Worm (Caenorhabditis elegans): Measurements from ENCODE around the gene fbxa-158.

The fbxa-158 gene

DNA sequence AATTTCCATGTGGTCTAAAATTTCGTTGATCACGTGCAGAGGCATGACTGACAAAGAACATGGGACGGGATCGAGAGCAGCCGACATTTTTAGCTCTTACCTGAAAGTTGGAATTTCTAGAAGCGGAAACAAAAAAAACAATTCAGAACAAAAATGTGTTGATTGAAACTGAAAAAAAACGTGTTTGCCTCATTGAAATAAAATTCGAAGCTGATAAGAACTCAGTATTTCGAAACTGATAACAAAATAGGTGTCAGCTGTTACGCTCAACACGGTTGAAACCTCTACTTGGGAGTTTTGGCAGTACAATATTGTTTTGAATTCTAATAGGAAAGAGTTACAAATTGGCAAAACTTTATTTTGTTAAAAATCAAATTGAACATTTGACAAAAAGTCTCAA, 12.2 kb downstream of the fbxa-158 start:
- TF ChIP-seq him-1 (tag; optimal IDR thresholded peaks at IDR 0.05) (no peak), dao-5 (tag; optimal IDR thresholded peaks at IDR 0.05) (no peak), W03F9.2 (tag; optimal IDR thresholded peaks at IDR 0.05) (no peak)

DNA sequence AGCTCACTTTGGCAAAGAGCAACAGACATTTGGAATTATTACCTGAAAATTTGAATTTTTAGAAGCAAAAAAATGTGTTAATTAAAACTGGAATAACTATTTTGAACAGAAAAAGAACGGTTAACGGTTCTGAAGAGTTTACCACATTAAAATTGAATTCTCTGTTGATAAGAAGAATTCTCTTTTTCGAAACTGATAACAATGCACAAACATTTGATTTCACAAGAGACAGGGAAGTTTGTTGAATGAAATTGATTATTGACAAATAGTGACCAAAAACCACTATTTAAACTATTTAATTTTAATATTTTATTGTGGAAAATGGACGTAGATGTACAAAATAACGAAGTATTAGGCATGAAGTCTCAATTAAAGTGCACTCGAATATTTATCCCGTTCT, 13.5 kb downstream of the fbxa-158 start:
- TF ChIP-seq him-1 (tag; optimal IDR thresholded peaks at IDR 0.05) (no peak), W03F9.2 (tag; optimal IDR thresholded peaks at IDR 0.05) (no peak), dao-5 (tag; optimal IDR thresholded peaks at IDR 0.05) (no peak)

ce11 chrII:1606079-1606478, 15.0 kb downstream of the fbxa-158 start, which contains the start of gene bath-33:
Gene bath-33 (minus strand): TSS chrII:1606179.
- no peak for TF ChIP-seq dao-5 (tag; optimal IDR thresholded peaks at IDR 0.05)
- no peak for TF ChIP-seq him-1 (tag; optimal IDR thresholded peaks at IDR 0.05)
- TF ChIP-seq W03F9.2 (tag; optimal IDR thresholded peaks at IDR 0.05), result no peak

DNA sequence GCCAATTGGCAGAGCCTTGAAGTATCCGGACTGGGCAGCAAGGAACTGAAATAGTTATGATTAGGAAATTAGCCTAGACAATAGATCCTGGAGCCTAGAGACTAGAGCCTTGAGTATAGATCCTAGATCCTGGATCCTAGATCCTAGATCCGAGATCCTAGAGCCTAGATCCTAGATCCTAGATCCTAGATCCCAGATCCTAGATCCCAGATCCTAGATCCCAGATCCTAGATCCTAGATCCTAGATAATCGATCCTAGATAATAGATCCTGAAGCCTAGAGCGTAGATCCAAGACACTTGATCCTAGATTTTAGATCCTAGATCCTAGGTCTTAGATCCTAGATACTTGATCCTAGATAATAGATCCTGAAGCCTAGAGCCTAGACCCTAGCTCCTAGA, 16.1 kb downstream of the fbxa-158 start:
- no peak for TF ChIP-seq dao-5 (tag; optimal IDR thresholded peaks at IDR 0.05)
- no peak for TF ChIP-seq him-1 (tag; optimal IDR thresholded peaks at IDR 0.05)
- no peak for TF ChIP-seq W03F9.2 (tag; optimal IDR thresholded peaks at IDR 0.05)

DNA sequence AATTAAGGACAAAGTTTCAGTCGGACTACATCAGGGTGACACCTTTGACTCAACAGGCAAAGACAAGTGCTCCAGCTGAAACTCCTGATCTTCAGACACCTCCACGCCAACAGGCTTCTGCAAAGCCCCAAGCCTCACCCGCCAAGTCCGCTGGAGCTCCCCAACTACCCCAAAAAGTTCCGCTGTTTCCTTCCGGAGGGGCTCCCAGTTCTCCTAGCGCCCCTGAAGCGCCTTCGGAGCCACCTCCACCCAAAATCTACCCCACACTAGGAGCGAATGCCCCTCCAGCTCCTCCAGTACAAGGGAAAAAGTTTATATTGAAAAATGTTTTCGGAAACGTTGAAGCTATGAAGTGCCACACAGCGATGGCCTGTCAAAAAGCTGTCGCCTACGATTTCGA, 18.0 kb downstream of the fbxa-158 start:
- no peak for TF ChIP-seq dao-5 (tag; optimal IDR thresholded peaks at IDR 0.05)

DNA sequence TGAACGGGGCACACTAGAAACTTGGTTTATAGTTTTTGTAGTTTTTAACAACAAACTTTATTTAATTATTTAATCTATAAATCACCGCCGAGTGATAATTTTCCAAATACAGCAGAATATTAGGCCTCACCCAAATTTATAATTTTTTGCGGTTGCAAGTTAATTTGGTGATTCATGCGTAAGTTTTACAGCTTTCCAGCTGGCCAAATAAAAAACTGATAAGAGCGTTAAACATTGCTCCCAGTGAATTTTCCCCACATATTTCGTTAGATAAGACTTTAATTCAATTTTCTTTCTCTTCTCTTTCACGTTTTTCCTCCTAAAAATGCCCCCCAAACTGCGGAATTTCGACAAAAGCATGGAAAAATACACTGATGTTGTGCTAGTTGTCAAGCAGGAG, 19.6 kb downstream of the fbxa-158 start, which contains the start of gene bath-47:
Gene bath-47, plus strand, starts transcription at position 305 of the 400 bp plus-strand sequence.
- TF ChIP-seq W03F9.2 (tag; optimal IDR thresholded peaks at IDR 0.05) (no peak), him-1 (tag; optimal IDR thresholded peaks at IDR 0.05) (no peak), dao-5 (tag; optimal IDR thresholded peaks at IDR 0.05) (no peak)

DNA sequence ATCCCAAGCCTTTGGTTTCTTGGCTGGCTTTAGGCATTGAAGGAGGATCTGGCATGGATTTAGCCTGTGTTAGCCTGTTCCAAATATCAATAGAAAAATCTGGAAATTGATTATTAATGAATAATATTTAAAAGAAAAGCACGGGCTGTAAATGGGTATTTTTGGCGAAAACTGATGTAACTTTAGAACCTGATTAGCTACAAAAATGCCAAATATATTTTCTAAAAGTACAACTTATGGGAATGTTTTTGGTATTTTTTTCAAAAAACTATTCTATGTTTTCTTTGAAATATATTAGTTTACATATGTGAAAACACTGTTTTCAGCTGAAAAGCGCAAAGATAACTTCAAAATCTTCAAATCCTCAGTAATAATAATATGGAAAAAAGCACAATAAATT, 20.4 kb downstream of the fbxa-158 start, which contains the start of gene bath-26:
Gene bath-26, minus strand, starts transcription at position 101 of the 400 bp plus-strand sequence.
- TF ChIP-seq dao-5 (tag; optimal IDR thresholded peaks at IDR 0.05) (no peak), W03F9.2 (tag; optimal IDR thresholded peaks at IDR 0.05) (no peak), him-1 (tag; optimal IDR thresholded peaks at IDR 0.05) (no peak)

DNA sequence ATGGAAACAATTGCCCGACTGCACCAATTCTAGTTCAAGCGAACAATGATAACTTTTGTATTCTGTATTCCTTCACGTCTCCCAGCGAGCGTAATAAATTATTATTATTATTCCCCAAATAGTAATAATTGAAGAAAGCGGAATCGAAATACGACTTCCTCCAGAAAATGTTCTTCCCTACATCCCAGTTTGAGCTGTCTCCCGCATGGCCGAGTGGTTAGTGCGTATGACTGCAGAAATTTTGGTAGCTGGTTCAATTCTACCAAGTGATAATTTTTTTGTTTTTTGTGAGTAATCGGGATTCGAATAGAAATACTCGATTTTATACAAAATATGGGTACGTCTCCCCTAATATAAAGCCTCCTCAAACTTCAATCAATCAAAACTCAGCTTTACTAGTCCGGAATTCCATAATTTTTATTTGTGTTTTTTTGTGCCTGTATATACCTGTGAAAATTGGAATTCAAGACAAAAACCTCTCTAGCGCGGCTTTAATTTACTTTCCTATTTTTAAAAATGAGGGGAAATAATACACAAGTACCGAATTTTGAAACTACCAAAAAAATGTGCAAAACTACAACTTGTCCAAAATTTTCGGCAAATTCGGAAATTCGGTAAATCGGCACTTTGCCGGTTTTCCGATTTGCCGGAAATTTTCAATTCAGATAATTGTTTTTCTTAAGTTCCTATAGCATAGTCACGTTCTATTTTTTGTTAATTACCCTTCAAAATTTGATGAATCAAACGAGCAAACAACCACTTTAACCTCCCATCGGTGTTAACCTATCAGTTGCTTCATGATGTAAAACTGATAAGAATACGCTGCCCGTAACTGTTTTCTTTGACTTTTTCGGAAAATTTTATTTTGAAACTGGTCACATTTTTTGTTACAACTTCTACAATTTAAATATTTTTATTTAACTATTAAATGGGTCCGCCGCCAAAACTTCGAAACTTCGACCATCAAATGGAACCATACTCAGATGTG, 23.7 kb downstream of the fbxa-158 start, which contains the start of gene bath-46:
Gene bath-46, plus strand, starts transcription at position 806 of the 988 bp plus-strand sequence.
- TF ChIP-seq him-1 (tag; optimal IDR thresholded peaks at IDR 0.05), result no peak
- no peak for TF ChIP-seq dao-5 (tag; optimal IDR thresholded peaks at IDR 0.05)
- no peak for TF ChIP-seq W03F9.2 (tag; optimal IDR thresholded peaks at IDR 0.05)

DNA sequence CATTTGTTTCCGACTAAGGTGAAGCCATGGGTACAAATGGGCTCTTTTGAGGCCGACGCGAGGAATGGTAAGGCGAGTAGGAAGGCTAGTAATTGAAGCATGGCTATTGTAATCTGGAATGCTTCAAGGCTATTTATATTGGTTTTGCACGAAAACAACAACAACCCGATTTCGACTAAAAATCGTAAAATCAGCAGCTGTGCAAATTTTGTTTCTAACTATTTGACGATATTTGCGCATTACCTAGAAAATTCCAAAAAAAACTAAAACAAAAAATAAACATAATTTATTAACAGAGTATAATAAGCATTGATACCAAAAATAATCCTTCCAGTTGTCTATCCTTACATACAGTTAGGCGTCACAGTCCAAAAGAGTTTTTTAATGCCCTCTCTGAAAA, 25.9 kb downstream of the fbxa-158 start, which contains the start of gene clec-20:
Gene clec-20, minus strand, starts transcription at position 101 of the 400 bp plus-strand sequence.
- TF ChIP-seq W03F9.2 (tag; optimal IDR thresholded peaks at IDR 0.05), result no peak
- no peak for TF ChIP-seq him-1 (tag; optimal IDR thresholded peaks at IDR 0.05)
- TF ChIP-seq dao-5 (tag; optimal IDR thresholded peaks at IDR 0.05), result no peak

DNA sequence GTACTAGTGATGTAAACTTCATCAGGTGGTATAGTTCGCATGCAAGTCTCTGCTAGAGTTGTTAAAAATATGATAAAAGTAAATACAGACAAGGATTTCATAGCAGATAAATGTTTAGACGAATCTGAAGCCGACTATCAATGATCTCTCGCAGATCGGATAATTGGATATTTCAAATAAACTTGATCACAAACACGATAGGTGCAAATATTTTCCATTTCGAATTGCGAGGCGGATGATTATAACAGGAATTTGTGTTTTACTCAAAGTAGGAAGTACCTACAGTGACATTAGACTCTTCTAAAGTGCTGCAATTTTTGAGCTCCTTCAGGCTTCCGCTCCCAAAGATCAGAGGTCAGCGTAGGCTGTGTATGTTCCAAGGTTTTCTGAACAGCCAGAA, 31.2 kb downstream of the fbxa-158 start, which contains the start of gene T07H3.7:
Gene T07H3.7, minus strand, starts transcription at position 101 of the 400 bp plus-strand sequence.
- no peak for TF ChIP-seq W03F9.2 (tag; optimal IDR thresholded peaks at IDR 0.05)
- TF ChIP-seq him-1 (tag; optimal IDR thresholded peaks at IDR 0.05), result no peak
- TF ChIP-seq dao-5 (tag; optimal IDR thresholded peaks at IDR 0.05), result no peak

DNA sequence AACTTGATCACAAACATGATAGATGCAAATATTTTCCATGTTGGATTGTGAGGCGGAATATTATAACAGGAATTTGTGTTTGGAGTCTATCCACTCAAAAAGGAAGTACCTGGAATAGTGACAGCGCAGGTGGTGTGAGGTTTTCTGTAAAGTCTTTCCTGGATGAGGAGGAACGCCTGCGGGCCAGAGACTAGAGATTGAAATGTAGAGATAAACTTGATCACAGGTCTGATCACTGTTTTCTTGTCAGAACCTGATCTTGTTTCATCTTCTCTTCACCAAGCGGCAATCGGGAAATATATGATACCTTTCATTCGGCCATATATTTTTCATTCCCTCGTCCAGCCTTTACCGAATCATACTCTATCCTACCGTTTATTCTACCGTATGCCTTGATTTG, 34.8 kb downstream of the fbxa-158 start, which contains the start of gene T07H3.8:
Gene T07H3.8, plus strand, starts transcription at position 301 of the 400 bp plus-strand sequence.
- TF ChIP-seq him-1 (tag; optimal IDR thresholded peaks at IDR 0.05) (no peak), W03F9.2 (tag; optimal IDR thresholded peaks at IDR 0.05) (no peak)

DNA sequence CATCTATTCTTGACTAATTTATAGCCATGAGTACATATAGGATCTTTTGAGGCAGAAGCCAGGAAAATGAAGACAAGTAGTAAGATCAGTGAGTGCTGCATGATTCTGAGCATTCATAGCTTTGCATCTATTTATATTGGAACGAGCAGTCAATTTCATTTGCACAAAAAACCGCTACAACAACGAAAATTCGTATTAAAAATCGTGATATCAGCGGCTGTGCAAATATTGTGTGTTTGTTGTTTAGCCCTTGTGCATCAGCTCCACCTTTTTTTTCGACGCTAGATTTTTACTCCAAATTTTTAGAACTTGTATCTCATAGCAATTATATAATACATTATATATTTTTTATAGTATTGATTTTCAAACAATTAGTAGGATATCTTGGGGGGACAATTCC, 36.9 kb downstream of the fbxa-158 start, which contains the start of gene clec-21:
Gene clec-21, minus strand, starts transcription at position 101 of the 400 bp plus-strand sequence.
- TF ChIP-seq W03F9.2 (tag; optimal IDR thresholded peaks at IDR 0.05), result no peak
- TF ChIP-seq dao-5 (tag; optimal IDR thresholded peaks at IDR 0.05), result no peak
- TF ChIP-seq him-1 (tag; optimal IDR thresholded peaks at IDR 0.05), result no peak

DNA sequence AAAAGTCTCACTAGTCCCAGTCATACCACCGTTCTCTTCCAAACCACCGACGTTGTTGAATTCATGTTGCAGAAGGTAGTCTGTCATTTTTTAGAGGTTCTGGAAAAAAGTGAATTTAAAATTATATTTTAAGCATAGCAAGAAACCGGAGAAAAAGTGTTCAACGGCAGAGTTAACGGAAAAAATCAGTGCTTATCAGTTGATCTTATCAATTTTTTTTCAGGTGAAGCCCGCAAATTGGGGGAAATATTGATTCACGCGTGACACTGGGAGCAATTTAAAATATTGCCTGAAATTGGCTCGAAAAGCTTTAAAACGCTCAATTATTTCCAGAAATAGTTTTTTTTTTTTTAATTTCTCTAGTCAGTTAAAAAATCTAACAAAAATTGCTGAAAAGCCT, 41.2 kb downstream of the fbxa-158 start, which contains the start of gene math-38:
Gene math-38, minus strand, starts transcription at position 101 of the 400 bp plus-strand sequence.
- no peak for TF ChIP-seq dao-5 (tag; optimal IDR thresholded peaks at IDR 0.05)
- TF ChIP-seq him-1 (tag; optimal IDR thresholded peaks at IDR 0.05), result no peak
- no peak for TF ChIP-seq W03F9.2 (tag; optimal IDR thresholded peaks at IDR 0.05)

- TF ChIP-seq dao-5 (tag; optimal IDR thresholded peaks at IDR 0.05), result no peak
- no peak for TF ChIP-seq W03F9.2 (tag; optimal IDR thresholded peaks at IDR 0.05)
Observed at ce11 chrII:1576772-1577171, 44.3 kb downstream of the fbxa-158 start.
